In genomic region chr3R:7076293-7076981, dm6 we compare ENCODE assay signal across 5 fruit fly cellular contexts.
TF ChIP-seq lines count a peak whose summit lies in the region.

No protein-coding gene starts in this region.

- no peak for TF ChIP-seq CTCF in whole organism, embryonic (GFP tag; optimal IDR thresholded peaks at IDR 0.05; lab: Kevin White, UChicago)

TF ChIP-seq in whole organism, adult, 20 proteins besides CTCF, POLR2A, EP300 and RAD21 (continues in another document):
- TF ChIP-seq Hr96 (GFP tag; optimal IDR thresholded peaks at IDR 0.05; lab: Kevin White, UChicago) (no peak), CG14711 (tag; optimal IDR thresholded peaks at IDR 0.05; lab: Kevin White, UChicago) (peak; percentile 52), bab1 (GFP tag; optimal IDR thresholded peaks at IDR 0.05; lab: Kevin White, UChicago) (peak; percentile 94), ovo (GFP tag; optimal IDR thresholded peaks at IDR 0.05; lab: Kevin White, UChicago) (peak; percentile 64), CG33017 (tag; optimal IDR thresholded peaks at IDR 0.05; lab: Kevin White, UChicago) (peak; percentile 90), cic (GFP tag; optimal IDR thresholded peaks at IDR 0.05; lab: Kevin White, UChicago) (peak; percentile 95), CG7045 (GFP tag; optimal IDR thresholded peaks at IDR 0.05; lab: Kevin White, UChicago) (peak; percentile 90), CG5204 (GFP tag; optimal IDR thresholded peaks at IDR 0.05; lab: Kevin White, UChicago) (no peak), CG12768 (GFP tag; optimal IDR thresholded peaks at IDR 0.05; lab: Kevin White, UChicago) (peak; percentile 96), Clk (GFP tag; optimal IDR thresholded peaks at IDR 0.05; lab: Kevin White, UChicago) (no peak), pad (GFP tag; optimal IDR thresholded peaks at IDR 0.05; lab: Kevin White, UChicago) (peak; percentile 54), CG11617 (GFP tag; optimal IDR thresholded peaks at IDR 0.05; lab: Kevin White, UChicago) (peak; percentile 46), CG1620 (GFP tag; optimal IDR thresholded peaks at IDR 0.05; lab: Kevin White, UChicago) (peak; percentile 60), CG7101 (tag; optimal IDR thresholded peaks at IDR 0.05; lab: Kevin White, UChicago) (peak; percentile 76), Crg-1 (GFP tag; optimal IDR thresholded peaks at IDR 0.05; lab: Kevin White, UChicago) (peak; percentile 59), kay (GFP tag; lab: Kevin White, UChicago; ENCODE audit: borderline replicate concordance) (no peak), tj (GFP tag; optimal IDR thresholded peaks at IDR 0.05; lab: Kevin White, UChicago) (peak; percentile 37), cnc (optimal IDR thresholded peaks at IDR 0.05; lab: Kevin White, UChicago) (no peak)

TF ChIP-seq in whole organism, embryonic, 481 proteins besides CTCF, POLR2A, EP300 and RAD21:
- no peak for TF ChIP-seq Myb (GFP tag; optimal IDR thresholded peaks at IDR 0.05; lab: Kevin White, UChicago)
- TF ChIP-seq Lim3 (GFP tag; IDR thresholded peaks at IDR 0.05; lab: Robert Waterston, UW), result no peak
- TF ChIP-seq shn (GFP tag; optimal IDR thresholded peaks at IDR 0.05; lab: Kevin White, UChicago), result no peak
- no peak for TF ChIP-seq Rfx (GFP tag; IDR thresholded peaks at IDR 0.05; lab: Robert Waterston, UW)
- TF ChIP-seq pfk (GFP tag; optimal IDR thresholded peaks at IDR 0.05; lab: Kevin White, UChicago), result peak; percentile 24
- peak; percentile 80 for TF ChIP-seq Med (GFP tag; lab: Kevin White, UChicago)
- TF ChIP-seq CG4360 (GFP tag; IDR thresholded peaks at IDR 0.05; lab: Robert Waterston, UW), result 0 out of 2 replicates have a peak, but pooled peaks have one; percentile 14
- TF ChIP-seq bigmax (GFP tag; optimal IDR thresholded peaks at IDR 0.05; lab: Kevin White, UChicago), result no peak
- TF ChIP-seq CG42726 (GFP tag; IDR thresholded peaks at IDR 0.05; lab: Robert Waterston, UW; ENCODE audit: partially characterized antibody), result no peak
- TF ChIP-seq lola (GFP tag; optimal IDR thresholded peaks at IDR 0.05; lab: Kevin White, UChicago), result no peak
- TF ChIP-seq zfh1 (GFP tag; IDR thresholded peaks at IDR 0.05; lab: Robert Waterston, UW), result 0 out of 3 replicates have a peak, but pooled peaks have one; percentile 23
- peak; percentile 23 for TF ChIP-seq gem (tag; optimal IDR thresholded peaks at IDR 0.05; lab: Kevin White, UChicago)
- no peak for TF ChIP-seq CG17612 (GFP tag; IDR thresholded peaks at IDR 0.05; lab: Robert Waterston, UW)
- peak; percentile 9 for TF ChIP-seq CG18599 (GFP tag; optimal IDR thresholded peaks at IDR 0.05; lab: Kevin White, UChicago)
- TF ChIP-seq unpg (GFP tag; optimal IDR thresholded peaks at IDR 0.05; lab: Kevin White, UChicago), result peak; percentile 14
- peak; percentile 44 for TF ChIP-seq Hand (GFP tag; optimal IDR thresholded peaks at IDR 0.05; lab: Kevin White, UChicago)
- TF ChIP-seq CG4707 (GFP tag; optimal IDR thresholded peaks at IDR 0.05; lab: Kevin White, UChicago), result peak; percentile 89
- TF ChIP-seq PHDP (tag; optimal IDR thresholded peaks at IDR 0.05; lab: Kevin White, UChicago), result peak; percentile 21

TF ChIP-seq in whole organism, prepupa, 60 proteins besides CTCF, POLR2A, EP300 and RAD21:
- TF ChIP-seq Hr4 (GFP tag; optimal IDR thresholded peaks at IDR 0.05; lab: Kevin White, UChicago), result peak; percentile 35
- peak in 1 of 2 experiments; percentile 6 for TF ChIP-seq ss (GFP tag; optimal IDR thresholded peaks at IDR 0.05; lab: Kevin White, UChicago)
- TF ChIP-seq Sox102F (GFP tag; optimal IDR thresholded peaks at IDR 0.05; lab: Kevin White, UChicago), result peak; percentile 48
- peak; percentile 8 for TF ChIP-seq CG16779 (tag; optimal IDR thresholded peaks at IDR 0.05; lab: Kevin White, UChicago)
- TF ChIP-seq dac (GFP tag; optimal IDR thresholded peaks at IDR 0.05; lab: Kevin White, UChicago), result no peak
- peak; percentile 35 for TF ChIP-seq acj6 (GFP tag; optimal IDR thresholded peaks at IDR 0.05; lab: Kevin White, UChicago)
- TF ChIP-seq Hr39 (GFP tag; optimal IDR thresholded peaks at IDR 0.05; lab: Kevin White, UChicago), result peak; percentile 33
- peak; percentile 0 for TF ChIP-seq achi (GFP tag; optimal IDR thresholded peaks at IDR 0.05; lab: Kevin White, UChicago)
- TF ChIP-seq CG32006 (GFP tag; optimal IDR thresholded peaks at IDR 0.05; lab: Kevin White, UChicago), result peak; percentile 38
- TF ChIP-seq CG3919 (GFP tag; optimal IDR thresholded peaks at IDR 0.05; lab: Kevin White, UChicago), result no peak
TF ChIP-seq in whole organism, prepupa: peak in this region for 8.

TF ChIP-seq in whole organism, pupa, 21 proteins besides CTCF, POLR2A, EP300 and RAD21:
- TF ChIP-seq CG10348 (GFP tag; IDR thresholded peaks at IDR 0.05; lab: Robert Waterston, UW), result no peak
- peak; percentile 35 for TF ChIP-seq CG8301 (tag; optimal IDR thresholded peaks at IDR 0.05; lab: Kevin White, UChicago)
- no peak for TF ChIP-seq rn (GFP tag; IDR thresholded peaks at IDR 0.05; lab: Robert Waterston, UW)
- TF ChIP-seq CG32121 (GFP tag; IDR thresholded peaks at IDR 0.05; lab: Robert Waterston, UW), result no peak
- peak; percentile 19 for TF ChIP-seq CG17806 (tag; optimal IDR thresholded peaks at IDR 0.05; lab: Kevin White, UChicago)

TF ChIP-seq in whole organism, wandering third instar larva, 38 proteins besides CTCF, POLR2A, EP300 and RAD21:
- TF ChIP-seq sv (GFP tag; optimal IDR thresholded peaks at IDR 0.05; lab: Kevin White, UChicago), result no peak
- TF ChIP-seq br (GFP tag; optimal IDR thresholded peaks at IDR 0.05; lab: Kevin White, UChicago), result peak; percentile 46
- TF ChIP-seq sage (GFP tag; optimal IDR thresholded peaks at IDR 0.05; lab: Kevin White, UChicago), result peak; percentile 15
